Worm (Caenorhabditis elegans) whole organism, mixed stage, embryonic: Measurements from ENCODE around the gene srv-26.

Source experiments
- bed-3 ChIP-seq: fragments of 200-800 bp; sonication (Bioruptor generic); optimal IDR thresholded peaks from 3 replicates; lab custom pipeline; 2018; ENCODE audit warnings: mild to moderate bottlenecking, missing genetic modification characterization, moderate library complexity, missing compliant biosample characterization
- lsy-2 ChIP-seq: fragments of 150-350 bp; optimal IDR thresholded peaks from 2 replicates; lab custom pipeline; 2014; ENCODE audit warnings: missing biosample characterization, missing genetic modification characterization
- nhr-12 ChIP-seq: fragments of 150-350 bp; optimal IDR thresholded peaks from 2 replicates; lab custom pipeline; 2014; ENCODE audit warnings: missing biosample characterization, missing genetic modification characterization
- nhr-76 ChIP-seq: sonication (generic microtip); optimal IDR thresholded peaks from 2 replicates; lab custom pipeline; 2017; ENCODE audit warnings: missing biosample characterization, missing genetic modification characterization
- unc-120 ChIP-seq: sonication (generic microtip); optimal IDR thresholded peaks from 2 replicates; lab custom pipeline; 2017; ENCODE audit warnings: missing genetic modification characterization, missing compliant biosample characterization; ENCODE audit not compliant: poor library complexity, severe bottlenecking
- unc-39 ChIP-seq: fragments of 150-350 bp; optimal IDR thresholded peaks from 2 replicates; lab custom pipeline; 2014; ENCODE audit warnings: missing biosample characterization, missing genetic modification characterization
- unc-62 ChIP-seq: fragments of 150-350 bp; optimal IDR thresholded peaks from 2 replicates; lab custom pipeline; 2014; ENCODE audit warnings: missing biosample characterization, missing genetic modification reagents, missing genetic modification characterization

DNA sequence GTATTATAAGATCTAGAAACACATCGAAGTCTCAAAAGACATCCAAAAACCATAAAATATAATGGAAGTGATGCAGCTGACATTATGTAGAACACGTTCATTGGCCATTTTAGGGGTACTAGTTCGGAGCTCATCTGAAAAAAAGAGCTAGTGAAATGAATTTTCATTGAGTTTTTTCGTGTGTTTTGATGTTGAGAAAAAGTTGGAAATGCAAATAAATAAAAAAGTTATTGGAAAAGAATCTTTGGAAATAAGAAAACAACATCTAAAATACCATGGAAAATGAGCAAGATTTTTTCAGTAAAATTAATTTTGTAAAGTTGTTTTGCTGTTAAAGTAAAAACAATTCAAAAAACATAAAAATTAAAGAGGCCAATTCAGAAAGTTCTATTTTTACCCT is 10.9 kb downstream of the srv-26 start, which contains the start of gene srv-24:
- TF ChIP-seq nhr-76 (tag; lab: Kevin White, UChicago) (no peak), unc-39 (no peak), unc-120 (tag; lab: Kevin White, UChicago) (no peak), bed-3 (GFP tag; lab: Kevin White, UChicago) (no peak), unc-62 (no peak), nhr-12 (tag; lab: Kevin White, UChicago) (no peak), lsy-2 (tag; lab: Kevin White, UChicago) (no peak)
